Fruit fly (Drosophila melanogaster): Measurements from ENCODE around the gene epsilonCOP.

The epsilonCOP gene

dm6 chr2L:6480212-6480994 lies 8.5 kb upstream of the epsilonCOP start, which contains the start of the genes Sec61alpha and Daxx (continued):
- TF ChIP-seq ato (GFP tag; IDR thresholded peaks at IDR 0.05; ENCODE audit: partially characterized antibody) = peak; percentile 100
- peak; percentile 75 for TF ChIP-seq MESR4 (GFP tag; optimal IDR thresholded peaks at IDR 0.05)
- peak; percentile 86 for TF ChIP-seq CG7372 (GFP tag; IDR thresholded peaks at IDR 0.05)
- TF ChIP-seq CG16779 (GFP tag; IDR thresholded peaks at IDR 0.05) = peak; percentile 81
- peak; percentile 75 for TF ChIP-seq Spps (tag; optimal IDR thresholded peaks at IDR 0.05)
- peak; percentile 73 to 90 for TF ChIP-seq Pdp1 (GFP tag; optimal IDR thresholded peaks at IDR 0.05)
- TF ChIP-seq CG18599 (GFP tag; optimal IDR thresholded peaks at IDR 0.05) = peak; percentile 86
- TF ChIP-seq CG7928 (GFP tag; optimal IDR thresholded peaks at IDR 0.05) = peak; percentile 41
- TF ChIP-seq CG15696 (tag; optimal IDR thresholded peaks at IDR 0.05) = peak; percentile 72
- TF ChIP-seq Ada2b (GFP tag; IDR thresholded peaks at IDR 0.05) = peak; percentile 75
- TF ChIP-seq onecut (GFP tag; IDR thresholded peaks at IDR 0.05) = peak; percentile 67
- peak; percentile 90 for TF ChIP-seq vvl (GFP tag; IDR thresholded peaks at IDR 0.05)
- TF ChIP-seq Med (GFP tag) = peak; percentile 98
- peak; percentile 83 for TF ChIP-seq CG17829 (tag; optimal IDR thresholded peaks at IDR 0.05)
- TF ChIP-seq CG14710 (tag; optimal IDR thresholded peaks at IDR 0.05) = peak; percentile 90
- TF ChIP-seq NK7.1 (GFP tag; optimal IDR thresholded peaks at IDR 0.05) = peak; percentile 68
- TF ChIP-seq pb (GFP tag; optimal IDR thresholded peaks at IDR 0.05) = peak; percentile 68
- peak; percentile 67 for TF ChIP-seq scrt (GFP tag; optimal IDR thresholded peaks at IDR 0.05)
- peak; percentile 65 for TF ChIP-seq caup (GFP tag; optimal IDR thresholded peaks at IDR 0.05; ENCODE audit: severe bottlenecking)
- peak; percentile 1 for TF ChIP-seq CG31388 (GFP tag; optimal IDR thresholded peaks at IDR 0.05)
- TF ChIP-seq zfh2 (GFP tag; optimal IDR thresholded peaks at IDR 0.05) = peak; percentile 96
- TF ChIP-seq H2.0 (GFP tag; IDR thresholded peaks at IDR 0.05) = peak; percentile 84
- peak; percentile 79 for TF ChIP-seq bcd (GFP tag; optimal IDR thresholded peaks at IDR 0.05)
- TF ChIP-seq CG8924 (tag; optimal IDR thresholded peaks at IDR 0.05) = peak; percentile 76
- TF ChIP-seq Side (GFP tag; optimal IDR thresholded peaks at IDR 0.05) = peak; percentile 83
- peak; percentile 53 for TF ChIP-seq Asciz (GFP tag; optimal IDR thresholded peaks at IDR 0.05)
- TF ChIP-seq amos (GFP tag; IDR thresholded peaks at IDR 0.05; ENCODE audit: partially characterized antibody) = peak; percentile 100
- TF ChIP-seq aop (GFP tag; IDR thresholded peaks at IDR 0.05) = peak; percentile 46; the same call in 1 of the 2 replicates
- TF ChIP-seq tin (GFP tag; optimal IDR thresholded peaks at IDR 0.05) = peak; percentile 86
- TF ChIP-seq BtbVII (GFP tag; optimal IDR thresholded peaks at IDR 0.05) = peak; percentile 25
- peak; percentile 77 for TF ChIP-seq fd96Cb (tag; optimal IDR thresholded peaks at IDR 0.05)
- TF ChIP-seq CG17361 (GFP tag; IDR thresholded peaks at IDR 0.05) = peak; percentile 83
- peak; percentile 89 for TF ChIP-seq CG11456 (GFP tag; IDR thresholded peaks at IDR 0.05)
- TF ChIP-seq Hsf (GFP tag; optimal IDR thresholded peaks at IDR 0.05) = peak; percentile 91
- TF ChIP-seq CG2202 (tag; optimal IDR thresholded peaks at IDR 0.05) = peak; percentile 36
- peak; percentile 78 for TF ChIP-seq Taf1 (GFP tag; IDR thresholded peaks at IDR 0.05)
- TF ChIP-seq stwl (tag; optimal IDR thresholded peaks at IDR 0.05) = peak; percentile 71
- peak; percentile 71 for TF ChIP-seq Drgx (GFP tag; IDR thresholded peaks at IDR 0.05)
- TF ChIP-seq CG6791 (GFP tag; IDR thresholded peaks at IDR 0.05; ENCODE audit: partially characterized antibody) = peak; percentile 100
- peak; percentile 58 for TF ChIP-seq run (tag; optimal IDR thresholded peaks at IDR 0.05)
- peak; percentile 49 for TF ChIP-seq Dp (GFP tag; optimal IDR thresholded peaks at IDR 0.05)
- no peak for TF ChIP-seq sc (optimal IDR thresholded peaks at IDR 0.05)
- TF ChIP-seq sc (GFP tag; optimal IDR thresholded peaks at IDR 0.05) = peak; percentile 57
- TF ChIP-seq knrl (GFP tag; IDR thresholded peaks at IDR 0.05; ENCODE audit: partially characterized antibody) = peak; percentile 100
- peak; percentile 82 for TF ChIP-seq CG10654 (GFP tag; optimal IDR thresholded peaks at IDR 0.05)
- TF ChIP-seq CG7556 (GFP tag; optimal IDR thresholded peaks at IDR 0.05) = peak; percentile 62
- peak; percentile 81 for TF ChIP-seq CG13894 (tag; optimal IDR thresholded peaks at IDR 0.05)
- TF ChIP-seq Mrtf (GFP tag; IDR thresholded peaks at IDR 0.05) = peak; percentile 53; the same call in 2 of the 3 replicates

All from whole organism, embryonic.